Worm (Caenorhabditis elegans) whole organism, L1 larva: ENCODE data around the gene npr-21.

ENCODE experiments used
- C16A3.4 ChIP-seq: fragments of 150-350 bp; optimal IDR thresholded peaks from 2 replicates; lab custom pipeline; 2014; ENCODE audit warnings: missing biosample characterization, missing genetic modification characterization
- C34B4.2 ChIP-seq: sonication (generic microtip); optimal IDR thresholded peaks from 2 replicates; lab custom pipeline; 2017; ENCODE audit warnings: mild to moderate bottlenecking, missing genetic modification characterization, missing compliant biosample characterization
- Y116A8C.19 ChIP-seq: sonication (generic microtip); optimal IDR thresholded peaks from 2 replicates; lab custom pipeline; 2016; ENCODE audit warnings: missing compliant biosample characterization, missing genetic modification characterization, borderline replicate concordance
- aha-1 ChIP-seq: fragments of 150-350 bp; optimal IDR thresholded peaks from 2 replicates; lab custom pipeline; 2014; ENCODE audit warnings: missing biosample characterization, missing genetic modification characterization
- alr-1 ChIP-seq: fragments of 200-800 bp; sonication (Bioruptor generic); optimal IDR thresholded peaks from 2 replicates; lab custom pipeline; 2018; ENCODE audit warnings: borderline replicate concordance, mild to moderate bottlenecking, missing genetic modification characterization, missing compliant biosample characterization
- blmp-1 ChIP-seq: fragments of 150-350 bp; optimal IDR thresholded peaks from 2 replicates; lab custom pipeline; 2014; ENCODE audit warnings: missing biosample characterization, missing genetic modification characterization
- ceh-88 ChIP-seq: fragments of 200-800 bp; sonication (Bioruptor generic); IDR thresholded peaks from 2 replicates; pipeline ENCODE4 v1.3.6; 2022; ENCODE audit warnings: missing genetic modification characterization, missing compliant biosample characterization
- dsc-1 ChIP-seq: sonication (generic microtip); optimal IDR thresholded peaks from 2 replicates; lab custom pipeline; 2016; ENCODE audit warnings: mild to moderate bottlenecking, missing genetic modification characterization, missing compliant biosample characterization
- efl-1 ChIP-seq, 4 experiments: fragments of 150-350 bp; optimal IDR thresholded peaks in 3 of 4; peaks in 1 of 4; 1 replicate in 1 of 4; 2 replicates in 3 of 4; lab custom pipeline; 2014; ENCODE audit warnings: missing biosample characterization in 2 of 4, missing genetic modification characterization in 2 of 4, missing genetic modification reagents in 2 of 4
- efl-3 ChIP-seq: fragments of 200-800 bp; sonication (Bioruptor generic); optimal IDR thresholded peaks from 2 replicates; lab custom pipeline; 2018; ENCODE audit warnings: mild to moderate bottlenecking, missing genetic modification characterization, missing compliant biosample characterization
- fkh-10 ChIP-seq: sonication (generic microtip); optimal IDR thresholded peaks from 2 replicates; lab custom pipeline; 2017; ENCODE audit warnings: missing biosample characterization, missing genetic modification reagents, missing genetic modification characterization
- fkh-4 ChIP-seq: sonication (generic microtip); optimal IDR thresholded peaks from 2 replicates; lab custom pipeline; 2016; ENCODE audit warnings: missing compliant biosample characterization, missing genetic modification characterization, borderline replicate concordance
- fkh-8 ChIP-seq: sonication (generic microtip); optimal IDR thresholded peaks from 2 replicates; lab custom pipeline; 2016; ENCODE audit warnings: mild to moderate bottlenecking, missing genetic modification characterization, missing compliant biosample characterization
- fos-1 ChIP-seq: fragments of 150-350 bp; optimal IDR thresholded peaks from 2 replicates; lab custom pipeline; 2014; ENCODE audit warnings: missing biosample characterization, missing genetic modification characterization
- grh-1 ChIP-seq: fragments of 200-800 bp; sonication (Bioruptor generic); IDR thresholded peaks from 2 replicates; pipeline ENCODE4 v1.3.6; 2022; ENCODE audit warnings: missing genetic modification reagents, missing genetic modification characterization, missing compliant biosample characterization
- hlh-17 ChIP-seq: fragments of 200-800 bp; sonication (Bioruptor generic); optimal IDR thresholded peaks from 2 replicates; lab custom pipeline; 2018; ENCODE audit warnings: missing genetic modification characterization, mild to moderate bottlenecking, missing compliant biosample characterization, moderate library complexity, borderline replicate concordance
- hlh-4 ChIP-seq: sonication (generic microtip); optimal IDR thresholded peaks from 2 replicates; lab custom pipeline; 2016; ENCODE audit warnings: mild to moderate bottlenecking, missing genetic modification characterization, missing compliant biosample characterization
- hpl-2 ChIP-seq: fragments of 150-350 bp; optimal IDR thresholded peaks from 2 replicates; lab custom pipeline; 2014; ENCODE audit warnings: missing biosample characterization, missing genetic modification reagents, missing genetic modification characterization
- lin-14 ChIP-seq: fragments of 200-800 bp; sonication (Bioruptor generic); optimal IDR thresholded peaks from 2 replicates; lab custom pipeline; 2018; ENCODE audit warnings: mild to moderate bottlenecking, missing genetic modification characterization, moderate library complexity, missing compliant biosample characterization
- lin-15B ChIP-seq: fragments of 150-350 bp; sonication (generic microtip); optimal IDR thresholded peaks from 3 replicates; lab custom pipeline; 2014; ENCODE audit warnings: missing biosample characterization, missing genetic modification characterization
- lin-39 ChIP-seq: fragments of 150-350 bp; optimal IDR thresholded peaks from 2 replicates; lab custom pipeline; 2014; ENCODE audit warnings: missing biosample characterization, missing genetic modification reagents, missing genetic modification characterization
- lir-3 ChIP-seq: sonication (generic microtip); optimal IDR thresholded peaks from 2 replicates; lab custom pipeline; 2016; ENCODE audit warnings: mild to moderate bottlenecking, missing genetic modification characterization, moderate library complexity, missing compliant biosample characterization; ENCODE audit not compliant: poor library complexity
- mab-9 ChIP-seq: fragments of 200-800 bp; sonication (Bioruptor generic); IDR thresholded peaks from 2 replicates; pipeline ENCODE4 v1.3.6; 2022; ENCODE audit warnings: missing genetic modification reagents, missing genetic modification characterization, missing compliant biosample characterization
- mdl-1 ChIP-seq, 2 experiments: fragments of 150-350 bp; optimal IDR thresholded peaks; 2 replicates each; lab custom pipeline; 2014 to 2017; ENCODE audit warnings: missing biosample characterization in 2 of 2, missing genetic modification characterization in 2 of 2, inconsistent platforms in 1 of 2
- nhr-11 ChIP-seq: fragments of 150-350 bp; optimal IDR thresholded peaks from 2 replicates; lab custom pipeline; 2014; ENCODE audit warnings: missing biosample characterization, missing genetic modification characterization
- nhr-12 ChIP-seq: sonication (generic microtip); optimal IDR thresholded peaks from 2 replicates; lab custom pipeline; 2017; ENCODE audit warnings: missing biosample characterization, missing genetic modification characterization
- nhr-19 ChIP-seq: fragments of 200-800 bp; sonication (Bioruptor generic); conservative IDR thresholded peaks from 2 replicates; pipeline ENCODE4 v1.3.6; 2022; ENCODE audit warnings: missing genetic modification characterization, missing compliant biosample characterization
- nhr-76 ChIP-seq: sonication (generic microtip); optimal IDR thresholded peaks from 2 replicates; lab custom pipeline; 2017; ENCODE audit warnings: missing biosample characterization, missing genetic modification characterization
- nhr-77 ChIP-seq: fragments of 150-350 bp; optimal IDR thresholded peaks from 2 replicates; lab custom pipeline; 2014; ENCODE audit warnings: missing biosample characterization, missing genetic modification characterization
- nhr-84 ChIP-seq: sonication (generic microtip); optimal IDR thresholded peaks from 2 replicates; lab custom pipeline; 2017; ENCODE audit warnings: missing biosample characterization, missing genetic modification characterization
- nhr-85 ChIP-seq: sonication (generic microtip); peaks from one replicate; lab custom pipeline; 2016; ENCODE audit warnings: missing genetic modification characterization, inconsistent platforms, missing compliant biosample characterization
- rnt-1 ChIP-seq: sonication (generic microtip); optimal IDR thresholded peaks from 2 replicates; lab custom pipeline; 2016; ENCODE audit warnings: mild to moderate bottlenecking, missing genetic modification characterization, moderate library complexity, missing compliant biosample characterization
- sup-37 ChIP-seq: fragments of 200-800 bp; sonication (Bioruptor generic); optimal IDR thresholded peaks from 2 replicates; lab custom pipeline; 2018; ENCODE audit warnings: mild to moderate bottlenecking, missing genetic modification characterization, missing compliant biosample characterization
- tlp-1 ChIP-seq: fragments of 150-350 bp; optimal IDR thresholded peaks from 2 replicates; lab custom pipeline; 2014; ENCODE audit warnings: missing biosample characterization, missing genetic modification characterization
- unc-30 ChIP-seq: sonication (generic microtip); optimal IDR thresholded peaks from 2 replicates; lab custom pipeline; 2017; ENCODE audit warnings: missing biosample characterization, missing genetic modification characterization
- unc-98 ChIP-seq: fragments of 200-800 bp; sonication (Bioruptor generic); IDR thresholded peaks from 2 replicates; pipeline ENCODE4 v1.3.6; 2022; ENCODE audit warnings: missing genetic modification characterization, missing compliant biosample characterization
- zag-1 ChIP-seq: fragments of 150-350 bp; optimal IDR thresholded peaks from 2 replicates; lab custom pipeline; 2014; ENCODE audit warnings: missing biosample characterization, missing genetic modification characterization
- ztf-11 ChIP-seq, 2 experiments: sonication (generic microtip); optimal IDR thresholded peaks; 2 replicates each; lab custom pipeline; 2016 to 2017; ENCODE audit warnings: missing genetic modification characterization in 2 of 2, missing biosample characterization in 1 of 2, missing compliant biosample characterization in 1 of 2

The npr-21 gene

ce11 chrX:17157868-17158267 lies at the start of gene npr-21:
TSS of gene npr-21 (minus strand) at chrX:17157968.
- TF ChIP-seq hpl-2 (GFP tag; lab: Kevin White, UChicago) (no peak), dsc-1 (no peak), unc-98 (no peak), aha-1 (tag; lab: Kevin White, UChicago) (no peak), nhr-77 (tag; lab: Kevin White, UChicago) (no peak)

ce11 chrX:17205853-17206252 lies 48.1 kb upstream of the npr-21 start:
- no peak for TF ChIP-seq nhr-19 (GFP tag; lab: Robert Waterston, UW)
- TF ChIP-seq fkh-10 (GFP tag; lab: Kevin White, UChicago), result no peak
- no peak for TF ChIP-seq zag-1 (tag; lab: Kevin White, UChicago)
- TF ChIP-seq fkh-4 (tag; lab: Kevin White, UChicago), result no peak
- no peak for TF ChIP-seq nhr-76 (tag; lab: Kevin White, UChicago)
- no peak for TF ChIP-seq C34B4.2 (tag; lab: Kevin White, UChicago)
- no peak for TF ChIP-seq efl-3
- TF ChIP-seq ceh-88, result no peak
- TF ChIP-seq fos-1 (tag; lab: Kevin White, UChicago), result no peak
- TF ChIP-seq hlh-4, result no peak
- TF ChIP-seq blmp-1, result no peak
- no peak for TF ChIP-seq fkh-8
- no peak for TF ChIP-seq hlh-17
- no peak for TF ChIP-seq mab-9 (GFP tag; lab: Robert Waterston, UW)
- TF ChIP-seq tlp-1 (tag; lab: Kevin White, UChicago), result no peak
- TF ChIP-seq ztf-11 (tag; optimal IDR thresholded peaks at IDR 0.05; lab: Kevin White, UChicago), result no peak
- TF ChIP-seq unc-30 (tag; lab: Kevin White, UChicago), result no peak
- TF ChIP-seq grh-1 (GFP tag; lab: Robert Waterston, UW), result no peak
- no peak for TF ChIP-seq nhr-84 (tag; lab: Kevin White, UChicago)
- TF ChIP-seq mdl-1 (tag; optimal IDR thresholded peaks at IDR 0.05; lab: Kevin White, UChicago), result no peak

ce11 chrX:17203399-17203798 lies 45.6 kb upstream of the npr-21 start:
- no peak for TF ChIP-seq aha-1 (tag; lab: Kevin White, UChicago)
- no peak for TF ChIP-seq lir-3

ce11 chrX:17197824-17198223 lies 40.1 kb upstream of the npr-21 start:
- TF ChIP-seq nhr-12 (tag; lab: Kevin White, UChicago), result no peak
- TF ChIP-seq nhr-11 (tag; lab: Kevin White, UChicago), result no peak
- TF ChIP-seq lin-39 (tag; lab: Kevin White, UChicago), result no peak
- TF ChIP-seq sup-37 (GFP tag; lab: Kevin White, UChicago), result no peak
- no peak for TF ChIP-seq C16A3.4
- no peak for TF ChIP-seq Y116A8C.19 (tag; lab: Kevin White, UChicago)
- no peak for TF ChIP-seq nhr-85 (tag; lab: Kevin White, UChicago)
- no peak for TF ChIP-seq fkh-8
- no peak for TF ChIP-seq hlh-17
- TF ChIP-seq efl-3, result no peak
- TF ChIP-seq efl-1 (optimal IDR thresholded peaks at IDR 0.05; lab: Kevin White, UChicago), result no peak
- TF ChIP-seq efl-1 (GFP tag; optimal IDR thresholded peaks at IDR 0.05 in 1 of 2; lab: Kevin White, UChicago), result no peak
- no peak for TF ChIP-seq lin-14 (GFP tag; lab: Kevin White, UChicago)
- TF ChIP-seq rnt-1 (tag; lab: Kevin White, UChicago), result no peak
- no peak for TF ChIP-seq alr-1 (tag; lab: Kevin White, UChicago)
- TF ChIP-seq lin-15B, result no peak
- no peak for TF ChIP-seq unc-30 (tag; lab: Kevin White, UChicago)
